Worm (Caenorhabditis elegans): ENCODE data around the gene gly-11.

gly-11 gene

ce11 chrIII:12152157-12152556 is 24.9 kb downstream of the gly-11 start (continued):
- no peak for TF ChIP-seq sup-37 (GFP tag; optimal IDR thresholded peaks at IDR 0.05)
- TF ChIP-seq efl-1 (optimal IDR thresholded peaks at IDR 0.05): peak; percentile 96 to 98
- peak; percentile 96 to 99 for TF ChIP-seq efl-1 (GFP tag; optimal IDR thresholded peaks at IDR 0.05 in 1 of 2)
- peak; percentile 30 for TF ChIP-seq isw-1 (GFP tag; IDR thresholded peaks at IDR 0.05)
- peak; percentile 42 for TF ChIP-seq dsc-1 (tag; optimal IDR thresholded peaks at IDR 0.05)
- TF ChIP-seq fkh-8 (tag; optimal IDR thresholded peaks at IDR 0.05): peak; percentile 27
- TF ChIP-seq dpl-1 (GFP tag; optimal IDR thresholded peaks at IDR 0.05): peak; percentile 94 to 97 (median 95)
- TF ChIP-seq C04F5.9 (tag; optimal IDR thresholded peaks at IDR 0.05): peak; percentile 26
- TF ChIP-seq snu-23 (GFP tag; optimal IDR thresholded peaks at IDR 0.05): peak; percentile 48
- TF ChIP-seq jun-1 (tag; optimal IDR thresholded peaks at IDR 0.05): no peak
- peak; percentile 31 for TF ChIP-seq F16B12.6 (tag; optimal IDR thresholded peaks at IDR 0.05)
- peak; percentile 59 for TF ChIP-seq rnt-1 (tag; optimal IDR thresholded peaks at IDR 0.05)
- TF ChIP-seq pax-3 (tag; optimal IDR thresholded peaks at IDR 0.05): no peak
- TF ChIP-seq alr-1 (tag; optimal IDR thresholded peaks at IDR 0.05; ENCODE audit: borderline replicate concordance): no peak
- peak; percentile 45 for TF ChIP-seq lin-14 (GFP tag; optimal IDR thresholded peaks at IDR 0.05)
- peak; percentile 41 for TF ChIP-seq mep-1 (tag; optimal IDR thresholded peaks at IDR 0.05)
- peak; percentile 60 for TF ChIP-seq nhr-85 (tag)
- no peak for TF ChIP-seq lir-3 (tag; optimal IDR thresholded peaks at IDR 0.05; ENCODE audit: poor library complexity)
- peak; percentile 25 for TF ChIP-seq snpc-4 (tag; optimal IDR thresholded peaks at IDR 0.05)
- peak; percentile 55 for TF ChIP-seq aly-2 (tag; optimal IDR thresholded peaks at IDR 0.05)
- no peak for TF ChIP-seq fkh-10 (GFP tag; optimal IDR thresholded peaks at IDR 0.05)
- TF ChIP-seq lin-35 (GFP tag; optimal IDR thresholded peaks at IDR 0.05): peak; percentile 96 to 97
- peak; percentile 34 for TF ChIP-seq lin-13 (GFP tag; optimal IDR thresholded peaks at IDR 0.05)
- peak; percentile 80 for TF ChIP-seq skn-1 (tag; optimal IDR thresholded peaks at IDR 0.05)
- peak; percentile 10 for TF ChIP-seq irx-1 (tag; optimal IDR thresholded peaks at IDR 0.05)
- TF ChIP-seq swsn-7 (tag; optimal IDR thresholded peaks at IDR 0.05): peak; percentile 37
- TF ChIP-seq egl-27 (tag; optimal IDR thresholded peaks at IDR 0.05): no peak
- no peak for TF ChIP-seq nhr-28 (tag; optimal IDR thresholded peaks at IDR 0.05)
- TF ChIP-seq lin-39 (tag; optimal IDR thresholded peaks at IDR 0.05): peak; percentile 65
- no peak for TF ChIP-seq nhr-12 (tag; optimal IDR thresholded peaks at IDR 0.05)
- peak; percentile 32 for TF ChIP-seq fos-1 (tag; optimal IDR thresholded peaks at IDR 0.05)
- TF ChIP-seq nhr-20 (tag; optimal IDR thresholded peaks at IDR 0.05): peak; percentile 42
- TF ChIP-seq mdl-1 (tag; optimal IDR thresholded peaks at IDR 0.05): no peak
- TF ChIP-seq nhr-90 (tag; optimal IDR thresholded peaks at IDR 0.05; ENCODE audit: poor library complexity): no peak
- TF ChIP-seq ztf-4 (tag; optimal IDR thresholded peaks at IDR 0.05): no peak
- no peak for TF ChIP-seq unc-98 (GFP tag; IDR thresholded peaks at IDR 0.05)
- peak; percentile 51 for TF ChIP-seq tbx-2 (tag; optimal IDR thresholded peaks at IDR 0.05)

- no peak for TF ChIP-seq dpl-1 (GFP tag; optimal IDR thresholded peaks at IDR 0.05)
- no peak for TF ChIP-seq efl-1 (optimal IDR thresholded peaks at IDR 0.05)
- peak in 1 of 2 experiments; percentile 83 for TF ChIP-seq efl-1 (GFP tag; optimal IDR thresholded peaks at IDR 0.05 in 1 of 2)
Observed at ce11 chrIII:12151100-12151499, 25.9 kb downstream of the gly-11 start.

ce11 chrIII:12149958-12150357 is 27.1 kb downstream of the gly-11 start:
- TF ChIP-seq efl-1 (optimal IDR thresholded peaks at IDR 0.05): no peak
- no peak for TF ChIP-seq efl-1 (GFP tag; optimal IDR thresholded peaks at IDR 0.05 in 1 of 2)
- TF ChIP-seq isw-1 (GFP tag; IDR thresholded peaks at IDR 0.05): no peak
- no peak for TF ChIP-seq nhr-90 (tag; optimal IDR thresholded peaks at IDR 0.05; ENCODE audit: poor library complexity)
- TF ChIP-seq ama-1 (optimal IDR thresholded peaks at IDR 0.05): no peak
- TF ChIP-seq zip-4 (GFP tag; optimal IDR thresholded peaks at IDR 0.05): no peak
- no peak for TF ChIP-seq mef-2 (tag; optimal IDR thresholded peaks at IDR 0.05)
- no peak for TF ChIP-seq unc-62 (GFP tag; optimal IDR thresholded peaks at IDR 0.05)
- no peak for TF ChIP-seq elt-3 (tag; optimal IDR thresholded peaks at IDR 0.05)
- no peak for TF ChIP-seq ceh-63 (GFP tag; optimal IDR thresholded peaks at IDR 0.05)
- TF ChIP-seq dpl-1 (GFP tag; optimal IDR thresholded peaks at IDR 0.05): no peak
- no peak for TF ChIP-seq fkh-10 (GFP tag; optimal IDR thresholded peaks at IDR 0.05)
- TF ChIP-seq blmp-1 (tag; optimal IDR thresholded peaks at IDR 0.05): no peak
- TF ChIP-seq tbx-2 (tag; optimal IDR thresholded peaks at IDR 0.05): peak; percentile 7
- TF ChIP-seq egl-27 (tag; optimal IDR thresholded peaks at IDR 0.05): no peak
- TF ChIP-seq lin-14 (GFP tag; optimal IDR thresholded peaks at IDR 0.05): peak; percentile 11
- no peak for TF ChIP-seq nhr-20 (tag; optimal IDR thresholded peaks at IDR 0.05)
- no peak for TF ChIP-seq xbp-1 (tag; optimal IDR thresholded peaks at IDR 0.05)

Data from whole organism, L1 larva.